Worm (Caenorhabditis elegans): Measurements from ENCODE around the gene asp-14.

asp-14 gene

ce11 chrX:6410177-6410765 is 36.2 kb downstream of the asp-14 start, which contains the start of gene mup-2 (continued):
- peak; percentile 17 for TF ChIP-seq lir-3 (tag; optimal IDR thresholded peaks at IDR 0.05; ENCODE audit: poor library complexity)
- no peak for TF ChIP-seq nhr-84 (tag; optimal IDR thresholded peaks at IDR 0.05)
- peak; percentile 69 for TF ChIP-seq rnt-1 (tag; optimal IDR thresholded peaks at IDR 0.05)
- TF ChIP-seq nhr-28 (tag; optimal IDR thresholded peaks at IDR 0.05) = no peak
- peak; percentile 50 for TF ChIP-seq nhr-20 (tag; optimal IDR thresholded peaks at IDR 0.05)
- peak; percentile 2 for TF ChIP-seq lin-39 (tag; optimal IDR thresholded peaks at IDR 0.05)
- no peak for TF ChIP-seq sox-4 (tag; optimal IDR thresholded peaks at IDR 0.05)
- TF ChIP-seq lin-15B (tag; optimal IDR thresholded peaks at IDR 0.05) = no peak
- no peak for TF ChIP-seq nhr-85 (tag)
- no peak for TF ChIP-seq ceh-90 (tag; optimal IDR thresholded peaks at IDR 0.05)
- TF ChIP-seq nhr-77 (tag; optimal IDR thresholded peaks at IDR 0.05) = no peak
- no peak for TF ChIP-seq ztf-11 (tag; optimal IDR thresholded peaks at IDR 0.05)
- no peak for TF ChIP-seq ama-1 (optimal IDR thresholded peaks at IDR 0.05)
- TF ChIP-seq mdl-1 (tag; optimal IDR thresholded peaks at IDR 0.05) = peak in 1 of 2 experiments; percentile 20
- TF ChIP-seq pag-3 (tag; optimal IDR thresholded peaks at IDR 0.05; ENCODE audit: borderline replicate concordance, insufficient read depth) = peak; percentile 77
- TF ChIP-seq lin-35 (GFP tag; optimal IDR thresholded peaks at IDR 0.05) = no peak
- TF ChIP-seq aha-1 (tag; optimal IDR thresholded peaks at IDR 0.05) = no peak
- no peak for TF ChIP-seq jun-1 (tag; optimal IDR thresholded peaks at IDR 0.05)
- TF ChIP-seq unc-98 (GFP tag; IDR thresholded peaks at IDR 0.05) = peak; percentile 30; the same call in 1 of the 2 replicates
- no peak for TF ChIP-seq elt-2 (tag; optimal IDR thresholded peaks at IDR 0.05)
- TF ChIP-seq tbx-2 (tag; optimal IDR thresholded peaks at IDR 0.05) = peak; percentile 49
- TF ChIP-seq ztf-4 (tag; optimal IDR thresholded peaks at IDR 0.05) = peak; percentile 7
- no peak for TF ChIP-seq ceh-63 (GFP tag; optimal IDR thresholded peaks at IDR 0.05)
- no peak for TF ChIP-seq Y116A8C.19 (tag; optimal IDR thresholded peaks at IDR 0.05; ENCODE audit: borderline replicate concordance)
- no peak for TF ChIP-seq vab-15 (tag; optimal IDR thresholded peaks at IDR 0.05)
- peak in 1 of 2 experiments; percentile 21 for TF ChIP-seq efl-1 (optimal IDR thresholded peaks at IDR 0.05)
- peak in 1 of 2 experiments; percentile 0 for TF ChIP-seq efl-1 (GFP tag; optimal IDR thresholded peaks at IDR 0.05 in 1 of 2)
- TF ChIP-seq tlp-1 (tag; optimal IDR thresholded peaks at IDR 0.05) = no peak
- TF ChIP-seq ceh-82 (tag; optimal IDR thresholded peaks at IDR 0.05) = no peak
- no peak for TF ChIP-seq zip-4 (GFP tag; optimal IDR thresholded peaks at IDR 0.05)
- TF ChIP-seq pax-3 (tag; optimal IDR thresholded peaks at IDR 0.05) = no peak
- TF ChIP-seq swsn-7 (tag; optimal IDR thresholded peaks at IDR 0.05) = peak; percentile 24
- no peak for TF ChIP-seq pqm-1 (tag; optimal IDR thresholded peaks at IDR 0.05)
- TF ChIP-seq hlh-4 (tag; optimal IDR thresholded peaks at IDR 0.05) = no peak
- no peak for TF ChIP-seq C04F5.9 (tag; optimal IDR thresholded peaks at IDR 0.05)
- no peak for TF ChIP-seq nhr-90 (tag; optimal IDR thresholded peaks at IDR 0.05; ENCODE audit: poor library complexity)
- TF ChIP-seq unc-30 (tag; optimal IDR thresholded peaks at IDR 0.05) = no peak
- no peak for TF ChIP-seq egl-13 (tag; optimal IDR thresholded peaks at IDR 0.05)
- TF ChIP-seq lin-13 (GFP tag; optimal IDR thresholded peaks at IDR 0.05) = no peak

- TF ChIP-seq nhr-77 (tag; optimal IDR thresholded peaks at IDR 0.05) = no peak
- TF ChIP-seq nhr-237 (tag; optimal IDR thresholded peaks at IDR 0.05) = no peak
- TF ChIP-seq tlp-1 (tag; optimal IDR thresholded peaks at IDR 0.05) = no peak
- no peak for TF ChIP-seq aly-2 (tag; optimal IDR thresholded peaks at IDR 0.05)
- TF ChIP-seq grh-1 (GFP tag; IDR thresholded peaks at IDR 0.05) = no peak
- TF ChIP-seq unc-86 (tag; optimal IDR thresholded peaks at IDR 0.05) = no peak
Measured at ce11 chrX:6408713-6409112, 37.8 kb downstream of the asp-14 start.

Measured in whole organism, L1 larva.